Worm (Caenorhabditis elegans): ENCODE results near the gene mrpl-45.

The mrpl-45 gene

ce11 chrIII:1149472-1149871, 52.3 kb downstream of the mrpl-45 start:
- TF ChIP-seq aly-2 (tag; optimal IDR thresholded peaks at IDR 0.05) (no peak), blmp-1 (tag; optimal IDR thresholded peaks at IDR 0.05) (peak; percentile 96), xbp-1 (tag; optimal IDR thresholded peaks at IDR 0.05) (no peak), ets-5 (GFP tag; IDR thresholded peaks at IDR 0.05) (no peak)

DNA sequence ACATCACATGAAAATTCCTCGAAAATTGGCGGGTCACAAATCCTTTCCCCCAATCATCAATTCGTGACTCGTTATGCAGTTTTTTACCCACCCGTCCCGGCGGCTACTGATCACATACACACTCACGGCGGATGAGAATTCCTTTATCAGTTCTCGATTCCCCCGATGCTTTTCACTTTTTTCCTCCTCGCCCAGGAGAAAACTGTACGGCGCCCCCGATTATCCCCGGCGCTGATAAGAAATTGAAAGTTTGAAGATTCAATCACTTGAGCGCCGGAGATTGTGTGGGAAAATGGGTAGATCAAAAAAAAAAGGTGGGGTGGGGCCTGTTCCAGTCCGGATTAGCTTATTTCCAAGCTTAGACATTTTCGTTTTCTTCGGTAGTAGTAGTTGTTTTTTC, 53.9 kb downstream of the mrpl-45 start:
- TF ChIP-seq blmp-1 (tag; optimal IDR thresholded peaks at IDR 0.05) = peak; percentile 100
- no peak for TF ChIP-seq pag-3 (tag; optimal IDR thresholded peaks at IDR 0.05; ENCODE audit: borderline replicate concordance, insufficient read depth)
- no peak for TF ChIP-seq hlh-17 (GFP tag; optimal IDR thresholded peaks at IDR 0.05; ENCODE audit: borderline replicate concordance)
- TF ChIP-seq ceh-63 (GFP tag; optimal IDR thresholded peaks at IDR 0.05) = no peak
